Worm (Caenorhabditis elegans) whole organism, L1 larva: ENCODE results near the gene K11E4.1.

Experiments
- C04F5.9 ChIP-seq: sonication (generic microtip); optimal IDR thresholded peaks from 2 replicates; lab custom pipeline; 2016; ENCODE audit warnings: missing genetic modification characterization, missing compliant biosample characterization
- C16A3.4 ChIP-seq: fragments of 150-350 bp; optimal IDR thresholded peaks from 2 replicates; lab custom pipeline; 2014; ENCODE audit warnings: missing biosample characterization, missing genetic modification characterization
- C34B4.2 ChIP-seq: sonication (generic microtip); optimal IDR thresholded peaks from 2 replicates; lab custom pipeline; 2017; ENCODE audit warnings: mild to moderate bottlenecking, missing genetic modification characterization, missing compliant biosample characterization
- aly-2 ChIP-seq: fragments of 150-350 bp; optimal IDR thresholded peaks from 2 replicates; lab custom pipeline; 2014; ENCODE audit warnings: missing biosample characterization, missing genetic modification characterization
- ceh-8 ChIP-seq: fragments of 200-800 bp; sonication (Bioruptor generic); optimal IDR thresholded peaks from 2 replicates; lab custom pipeline; 2018; ENCODE audit warnings: mild to moderate bottlenecking, missing genetic modification characterization, moderate library complexity, missing compliant biosample characterization
- ceh-82 ChIP-seq, 3 experiments: fragments of 150-350 bp in 1 of 3; sonication (generic microtip) in 2 of 3; optimal IDR thresholded peaks; 2 replicates each; lab custom pipeline; 2014 to 2017; ENCODE audit warnings: missing biosample characterization in 3 of 3, missing genetic modification characterization in 3 of 3
- ceh-88 ChIP-seq: fragments of 200-800 bp; sonication (Bioruptor generic); IDR thresholded peaks from 2 replicates; pipeline ENCODE4 v1.3.6; 2022; ENCODE audit warnings: missing genetic modification characterization, missing compliant biosample characterization
- ces-1 ChIP-seq: fragments of 150-350 bp; optimal IDR thresholded peaks from 2 replicates; lab custom pipeline; 2014; ENCODE audit warnings: missing biosample characterization, missing genetic modification reagents, missing genetic modification characterization
- dpl-1 ChIP-seq, 3 experiments: fragments of 150-350 bp in 2 of 3; sonication (generic microtip) in 1 of 3; optimal IDR thresholded peaks; 2 replicates each; lab custom pipeline; 2014 to 2017; ENCODE audit warnings: missing biosample characterization in 3 of 3, missing genetic modification characterization in 3 of 3, missing genetic modification reagents in 3 of 3
- dsc-1 ChIP-seq: sonication (generic microtip); optimal IDR thresholded peaks from 2 replicates; lab custom pipeline; 2016; ENCODE audit warnings: mild to moderate bottlenecking, missing genetic modification characterization, missing compliant biosample characterization
- egl-13 ChIP-seq: sonication (generic microtip); optimal IDR thresholded peaks from 2 replicates; lab custom pipeline; 2016; ENCODE audit warnings: missing genotype, missing genetic modification reagents, missing genetic modification characterization, missing compliant biosample characterization
- fkh-10 ChIP-seq: sonication (generic microtip); optimal IDR thresholded peaks from 2 replicates; lab custom pipeline; 2017; ENCODE audit warnings: missing biosample characterization, missing genetic modification reagents, missing genetic modification characterization
- fkh-4 ChIP-seq: sonication (generic microtip); optimal IDR thresholded peaks from 2 replicates; lab custom pipeline; 2016; ENCODE audit warnings: missing compliant biosample characterization, missing genetic modification characterization, borderline replicate concordance
- fkh-8 ChIP-seq: sonication (generic microtip); optimal IDR thresholded peaks from 2 replicates; lab custom pipeline; 2016; ENCODE audit warnings: mild to moderate bottlenecking, missing genetic modification characterization, missing compliant biosample characterization
- hlh-17 ChIP-seq: fragments of 200-800 bp; sonication (Bioruptor generic); optimal IDR thresholded peaks from 2 replicates; lab custom pipeline; 2018; ENCODE audit warnings: missing genetic modification characterization, mild to moderate bottlenecking, missing compliant biosample characterization, moderate library complexity, borderline replicate concordance
- hlh-4 ChIP-seq: sonication (generic microtip); optimal IDR thresholded peaks from 2 replicates; lab custom pipeline; 2016; ENCODE audit warnings: mild to moderate bottlenecking, missing genetic modification characterization, missing compliant biosample characterization
- hpl-2 ChIP-seq: fragments of 150-350 bp; optimal IDR thresholded peaks from 2 replicates; lab custom pipeline; 2014; ENCODE audit warnings: missing biosample characterization, missing genetic modification reagents, missing genetic modification characterization
- jun-1 ChIP-seq: fragments of 150-350 bp; optimal IDR thresholded peaks from 2 replicates; lab custom pipeline; 2014; ENCODE audit warnings: missing biosample characterization, missing genetic modification reagents, missing genetic modification characterization
- lin-13 ChIP-seq: fragments of 150-350 bp; optimal IDR thresholded peaks from 2 replicates; lab custom pipeline; 2014; ENCODE audit warnings: missing biosample characterization, missing genetic modification reagents, missing genetic modification characterization
- lin-14 ChIP-seq: fragments of 200-800 bp; sonication (Bioruptor generic); optimal IDR thresholded peaks from 2 replicates; lab custom pipeline; 2018; ENCODE audit warnings: mild to moderate bottlenecking, missing genetic modification characterization, moderate library complexity, missing compliant biosample characterization
- lin-35 ChIP-seq, 2 experiments: fragments of 150-350 bp; optimal IDR thresholded peaks; 2 replicates each; lab custom pipeline; 2014; ENCODE audit warnings: missing biosample characterization in 2 of 2, missing genetic modification characterization in 2 of 2, missing genetic modification reagents in 2 of 2
- lin-39 ChIP-seq: fragments of 150-350 bp; optimal IDR thresholded peaks from 2 replicates; lab custom pipeline; 2014; ENCODE audit warnings: missing biosample characterization, missing genetic modification reagents, missing genetic modification characterization
- lsy-2 ChIP-seq, 2 experiments: fragments of 150-350 bp; optimal IDR thresholded peaks; 2 replicates each; lab custom pipeline; 2014; ENCODE audit warnings: missing biosample characterization in 2 of 2, missing genetic modification characterization in 2 of 2
- mdl-1 ChIP-seq, 2 experiments: fragments of 150-350 bp; optimal IDR thresholded peaks; 2 replicates each; lab custom pipeline; 2014 to 2017; ENCODE audit warnings: missing biosample characterization in 2 of 2, missing genetic modification characterization in 2 of 2, inconsistent platforms in 1 of 2
- mef-2 ChIP-seq: fragments of 150-350 bp; optimal IDR thresholded peaks from 2 replicates; lab custom pipeline; 2014; ENCODE audit warnings: missing biosample characterization, missing genetic modification characterization
- mep-1 ChIP-seq: fragments of 150-350 bp; optimal IDR thresholded peaks from 2 replicates; lab custom pipeline; 2014; ENCODE audit warnings: missing biosample characterization, missing genetic modification characterization
- nhr-11 ChIP-seq: fragments of 150-350 bp; optimal IDR thresholded peaks from 2 replicates; lab custom pipeline; 2014; ENCODE audit warnings: missing biosample characterization, missing genetic modification characterization
- nhr-12 ChIP-seq: sonication (generic microtip); optimal IDR thresholded peaks from 2 replicates; lab custom pipeline; 2017; ENCODE audit warnings: missing biosample characterization, missing genetic modification characterization
- nhr-20 ChIP-seq: sonication (generic microtip); optimal IDR thresholded peaks from 2 replicates; lab custom pipeline; 2016; ENCODE audit warnings: mild to moderate bottlenecking, missing genetic modification characterization, missing compliant biosample characterization
- nhr-28 ChIP-seq: fragments of 150-350 bp; optimal IDR thresholded peaks from 2 replicates; lab custom pipeline; 2014; ENCODE audit warnings: missing biosample characterization, missing genetic modification characterization
- nhr-47 ChIP-seq: sonication (generic microtip); optimal IDR thresholded peaks from 2 replicates; lab custom pipeline; 2016; ENCODE audit warnings: mild to moderate bottlenecking, missing genetic modification characterization, moderate library complexity, missing compliant biosample characterization
- nhr-71 ChIP-seq: sonication (generic microtip); optimal IDR thresholded peaks from 2 replicates; lab custom pipeline; 2016; ENCODE audit warnings: mild to moderate bottlenecking, missing genetic modification characterization, moderate library complexity, missing compliant biosample characterization
- nhr-90 ChIP-seq: sonication (generic microtip); optimal IDR thresholded peaks from 2 replicates; lab custom pipeline; 2016; ENCODE audit warnings: mild to moderate bottlenecking, missing genetic modification characterization, missing compliant biosample characterization; ENCODE audit not compliant: poor library complexity
- snu-23 ChIP-seq: sonication (generic microtip); optimal IDR thresholded peaks from 2 replicates; lab custom pipeline; 2016; ENCODE audit warnings: missing genetic modification characterization, missing compliant biosample characterization
- sptf-1 ChIP-seq: fragments of 150-350 bp; optimal IDR thresholded peaks from 2 replicates; lab custom pipeline; 2014; ENCODE audit warnings: missing biosample characterization, missing genetic modification characterization
- sup-37 ChIP-seq: fragments of 200-800 bp; sonication (Bioruptor generic); optimal IDR thresholded peaks from 2 replicates; lab custom pipeline; 2018; ENCODE audit warnings: mild to moderate bottlenecking, missing genetic modification characterization, missing compliant biosample characterization
- swsn-7 ChIP-seq: sonication (generic microtip); optimal IDR thresholded peaks from 2 replicates; lab custom pipeline; 2016; ENCODE audit warnings: missing genetic modification characterization, missing compliant biosample characterization
- tbx-2 ChIP-seq: sonication (generic microtip); optimal IDR thresholded peaks from 2 replicates; lab custom pipeline; 2016; ENCODE audit warnings: missing genetic modification characterization, missing compliant biosample characterization
- tlp-1 ChIP-seq: fragments of 150-350 bp; optimal IDR thresholded peaks from 2 replicates; lab custom pipeline; 2014; ENCODE audit warnings: missing biosample characterization, missing genetic modification characterization
- unc-98 ChIP-seq: fragments of 200-800 bp; sonication (Bioruptor generic); IDR thresholded peaks from 2 replicates; pipeline ENCODE4 v1.3.6; 2022; ENCODE audit warnings: missing genetic modification characterization, missing compliant biosample characterization
- xbp-1 ChIP-seq: sonication (generic microtip); optimal IDR thresholded peaks from 2 replicates; lab custom pipeline; 2016; ENCODE audit warnings: missing genetic modification characterization, missing compliant biosample characterization
- zip-4 ChIP-seq: fragments of 200-800 bp; sonication (Bioruptor generic); optimal IDR thresholded peaks from 2 replicates; lab custom pipeline; 2018; ENCODE audit warnings: mild to moderate bottlenecking, missing genetic modification characterization, moderate library complexity, missing compliant biosample characterization
- ztf-4 ChIP-seq: fragments of 150-350 bp; optimal IDR thresholded peaks from 2 replicates; lab custom pipeline; 2014; ENCODE audit warnings: missing biosample characterization, missing genetic modification characterization

The K11E4.1 gene

ce11 chrX:13754498-13754897, 40.5 kb downstream of the K11E4.1 start (continued):
- TF ChIP-seq jun-1 (tag; lab: Kevin White, UChicago) = peak; percentile 15
- no peak for TF ChIP-seq ceh-8
- no peak for TF ChIP-seq egl-13 (tag; lab: Kevin White, UChicago)
- TF ChIP-seq lin-14 = peak; percentile 81
- TF ChIP-seq C34B4.2 (tag; lab: Kevin White, UChicago) = no peak
- peak; percentile 34 for TF ChIP-seq mep-1 (tag; lab: Kevin White, UChicago)
- peak; percentile 6 for TF ChIP-seq tbx-2
- TF ChIP-seq ceh-82 (tag; optimal IDR thresholded peaks at IDR 0.05; lab: Kevin White, UChicago) = peak in 2 of 3 experiments; percentile 17 to 27
- peak; percentile 54 for TF ChIP-seq nhr-71 (tag; lab: Kevin White, UChicago)
- no peak for TF ChIP-seq sup-37 (GFP tag; lab: Kevin White, UChicago)
- no peak for TF ChIP-seq nhr-28
- no peak for TF ChIP-seq aly-2
- peak; percentile 66 for TF ChIP-seq nhr-20 (tag; lab: Kevin White, UChicago)
- TF ChIP-seq hlh-17 (GFP tag; lab: Kevin White, UChicago) = no peak
- peak; percentile 20 for TF ChIP-seq nhr-90 (tag; lab: Kevin White, UChicago)
- TF ChIP-seq xbp-1 = peak; percentile 37
- TF ChIP-seq C04F5.9 = no peak
- no peak for TF ChIP-seq fkh-10
- no peak for TF ChIP-seq unc-98 (GFP tag; lab: Robert Waterston, UW)
- TF ChIP-seq snu-23 (GFP tag; lab: Kevin White, UChicago) = peak; percentile 71
- TF ChIP-seq fkh-8 (tag; lab: Kevin White, UChicago) = no peak
- TF ChIP-seq lin-35 (GFP tag; optimal IDR thresholded peaks at IDR 0.05; lab: Kevin White, UChicago) = peak in 1 of 2 experiments; percentile 54
- no peak for TF ChIP-seq mef-2 (tag; lab: Kevin White, UChicago)
- peak; percentile 6 for TF ChIP-seq dsc-1
- no peak for TF ChIP-seq hpl-2 (GFP tag; lab: Kevin White, UChicago)
- TF ChIP-seq lin-13 (GFP tag; lab: Kevin White, UChicago) = peak; percentile 18
- TF ChIP-seq nhr-11 = no peak
- no peak for TF ChIP-seq zip-4 (GFP tag; lab: Kevin White, UChicago)
- no peak for TF ChIP-seq ceh-88 (GFP tag; lab: Robert Waterston, UW)
- no peak for TF ChIP-seq hlh-4 (tag; lab: Kevin White, UChicago)
- no peak for TF ChIP-seq fkh-4 (tag; lab: Kevin White, UChicago)
- TF ChIP-seq ces-1 (GFP tag; lab: Kevin White, UChicago) = no peak
- peak; percentile 52 for TF ChIP-seq nhr-47
- peak; percentile 32 for TF ChIP-seq swsn-7 (tag; lab: Kevin White, UChicago)

- no peak for TF ChIP-seq aly-2
- TF ChIP-seq C16A3.4 (tag; lab: Kevin White, UChicago) = no peak
- no peak for TF ChIP-seq nhr-12
- TF ChIP-seq ztf-4 (tag; lab: Kevin White, UChicago) = no peak
- no peak for TF ChIP-seq xbp-1
- no peak for TF ChIP-seq sptf-1
- TF ChIP-seq nhr-28 = no peak
- TF ChIP-seq nhr-20 (tag; lab: Kevin White, UChicago) = no peak
- no peak for TF ChIP-seq mdl-1 (tag; optimal IDR thresholded peaks at IDR 0.05; lab: Kevin White, UChicago)
- TF ChIP-seq hlh-4 (tag; lab: Kevin White, UChicago) = no peak
- no peak for TF ChIP-seq dpl-1 (GFP tag; optimal IDR thresholded peaks at IDR 0.05; lab: Kevin White, UChicago)
- no peak for TF ChIP-seq snu-23 (GFP tag; lab: Kevin White, UChicago)
- TF ChIP-seq lin-39 = no peak
- TF ChIP-seq lsy-2 (tag; optimal IDR thresholded peaks at IDR 0.05; lab: Kevin White, UChicago) = no peak
- no peak for TF ChIP-seq fkh-10
- no peak for TF ChIP-seq tlp-1 (tag; lab: Kevin White, UChicago)
- TF ChIP-seq nhr-90 (tag; lab: Kevin White, UChicago) = no peak
- TF ChIP-seq nhr-47 = no peak
- TF ChIP-seq sup-37 (GFP tag; lab: Kevin White, UChicago) = no peak
- TF ChIP-seq, all 84 proteins: peak for 0
Measured at ce11 chrX:13755469-13755868, 41.5 kb downstream of the K11E4.1 start, which contains the start of gene aakb-1. TSS of gene aakb-1 (plus strand) at chrX:13755769.
